ENCODE assay signal across 1 fruit fly cellular context in the genomic region with DNA sequence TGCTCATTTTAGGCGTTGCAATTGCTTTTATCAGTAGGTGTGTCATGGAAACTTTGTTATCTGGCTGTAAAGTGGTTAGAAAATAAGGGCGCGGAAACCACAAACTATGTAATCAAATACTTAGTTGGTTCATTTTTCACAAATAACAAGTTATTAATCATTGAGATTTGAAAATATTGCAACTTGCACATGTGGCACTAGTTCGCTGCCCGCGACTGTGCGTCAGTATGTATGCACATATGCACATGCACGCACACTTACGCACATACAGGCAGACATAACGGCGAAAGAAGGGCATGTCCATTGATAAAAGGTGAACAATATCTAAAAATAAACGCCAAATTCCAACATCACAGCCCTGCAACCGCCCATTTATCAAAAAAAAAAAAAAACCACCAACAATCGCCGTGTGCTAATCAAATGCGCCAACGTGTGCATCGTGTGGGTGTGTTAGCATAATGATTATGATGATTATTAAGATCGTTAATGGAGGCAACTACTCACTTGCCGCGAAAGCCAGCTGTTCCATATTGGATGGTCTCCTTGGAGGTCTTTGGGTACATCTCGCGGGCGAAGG.
TF ChIP-seq lines count a peak whose summit lies in the region.

No protein-coding gene starts in this region.

TF ChIP-seq in whole organism, embryonic, 481 proteins besides CTCF, POLR2A, EP300 and RAD21 (continued from another document and continues in another):
- TF ChIP-seq CG16779 (GFP tag; IDR thresholded peaks at IDR 0.05; lab: Robert Waterston, UW) (no peak), ci (GFP tag; IDR thresholded peaks at IDR 0.05; lab: Robert Waterston, UW) (peak; percentile 85), CG6813 (GFP tag; optimal IDR thresholded peaks at IDR 0.05; lab: Kevin White, UChicago) (peak; percentile 31), CG32532 (GFP tag; IDR thresholded peaks at IDR 0.05; lab: Robert Waterston, UW) (peak; percentile 22; the same call in 1 of the 2 replicates), CG7786 (GFP tag; optimal IDR thresholded peaks at IDR 0.05; lab: Kevin White, UChicago) (peak; percentile 2), CG18476 (GFP tag; optimal IDR thresholded peaks at IDR 0.05; lab: Kevin White, UChicago) (no peak), CG31365 (tag; optimal IDR thresholded peaks at IDR 0.05; lab: Kevin White, UChicago) (peak; percentile 23), CG10147 (GFP tag; optimal IDR thresholded peaks at IDR 0.05; lab: Kevin White, UChicago) (no peak), Sry-δ (GFP tag; optimal IDR thresholded peaks at IDR 0.05; lab: Kevin White, UChicago) (no peak), HmgZ (tag; optimal IDR thresholded peaks at IDR 0.05; lab: Kevin White, UChicago) (no peak), CG4282 (GFP tag; optimal IDR thresholded peaks at IDR 0.05; lab: Kevin White, UChicago) (no peak), dati (GFP tag; IDR thresholded peaks at IDR 0.05; lab: Robert Waterston, UW) (0 out of 2 replicates have a peak, but pooled peaks have one; percentile 38), CG4854 (GFP tag; optimal IDR thresholded peaks at IDR 0.05; lab: Kevin White, UChicago) (no peak), gfzf (GFP tag; optimal IDR thresholded peaks at IDR 0.05; lab: Kevin White, UChicago) (no peak), CG13424 (tag; optimal IDR thresholded peaks at IDR 0.05; lab: Kevin White, UChicago) (peak; percentile 44), CG9797 (GFP tag; optimal IDR thresholded peaks at IDR 0.05; lab: Kevin White, UChicago) (no peak), CG4328 (GFP tag; optimal IDR thresholded peaks at IDR 0.05; lab: Kevin White, UChicago) (no peak), pita (GFP tag; optimal IDR thresholded peaks at IDR 0.05; lab: Kevin White, UChicago) (no peak), rib (GFP tag; IDR thresholded peaks at IDR 0.05; lab: Robert Waterston, UW) (no peak), ftz-f1 (GFP tag; optimal IDR thresholded peaks at IDR 0.05; lab: Kevin White, UChicago) (no peak), ase (GFP tag; IDR thresholded peaks at IDR 0.05; lab: Robert Waterston, UW) (peak; percentile 48; the same call in 2 of the 3 replicates), Fer1 (GFP tag; optimal IDR thresholded peaks at IDR 0.05; lab: Kevin White, UChicago) (no peak), ken (GFP tag; IDR thresholded peaks at IDR 0.05; lab: Robert Waterston, UW) (peak; percentile 18; the same call in 1 of the 3 replicates), CG15514 (GFP tag; optimal IDR thresholded peaks at IDR 0.05; lab: Kevin White, UChicago) (peak; percentile 9), nom (GFP tag; optimal IDR thresholded peaks at IDR 0.05; lab: Kevin White, UChicago) (peak; percentile 22), usp (GFP tag; optimal IDR thresholded peaks at IDR 0.05; lab: Kevin White, UChicago) (no peak), hkb (optimal IDR thresholded peaks at IDR 0.05; lab: Kevin White, UChicago) (no peak), hkb (GFP tag; IDR thresholded peaks at IDR 0.05; lab: Robert Waterston, UW) (peak; percentile 80), wek (GFP tag; optimal IDR thresholded peaks at IDR 0.05; lab: Kevin White, UChicago) (no peak), ttk (GFP tag; IDR thresholded peaks at IDR 0.05; lab: Robert Waterston, UW) (peak; percentile 50; the same call in 1 of the 2 replicates), Nf-YA (GFP tag; IDR thresholded peaks at IDR 0.05; lab: Robert Waterston, UW) (no peak), CG6765 (GFP tag; optimal IDR thresholded peaks at IDR 0.05; lab: Kevin White, UChicago) (no peak), CG16815 (GFP tag; optimal IDR thresholded peaks at IDR 0.05; lab: Kevin White, UChicago) (no peak), Stat92E (GFP tag; optimal IDR thresholded peaks at IDR 0.05; lab: Kevin White, UChicago) (no peak), gt (GFP tag; IDR thresholded peaks at IDR 0.05; lab: Robert Waterston, UW) (no peak), CG14014 (GFP tag; IDR thresholded peaks at IDR 0.05; lab: Robert Waterston, UW) (0 out of 2 replicates have a peak, but pooled peaks have one; percentile 35), pnt (GFP tag; optimal IDR thresholded peaks at IDR 0.05; lab: Kevin White, UChicago) (no peak), CG8089 (GFP tag; optimal IDR thresholded peaks at IDR 0.05; lab: Kevin White, UChicago) (peak; percentile 48), grn (GFP tag; optimal IDR thresholded peaks at IDR 0.05; lab: Kevin White, UChicago) (peak; percentile 57), Med (GFP tag; lab: Kevin White, UChicago) (peak; percentile 88), CG14860 (GFP tag; IDR thresholded peaks at IDR 0.05; lab: Robert Waterston, UW; ENCODE audit: partially characterized antibody) (no peak), peb (GFP tag; IDR thresholded peaks at IDR 0.05; lab: Robert Waterston, UW) (no peak), Dll (GFP tag; IDR thresholded peaks at IDR 0.05; lab: Robert Waterston, UW; ENCODE audit: partially characterized antibody) (no peak), CoRest (tag; optimal IDR thresholded peaks at IDR 0.05; lab: Kevin White, UChicago) (peak; percentile 34), CG14667 (GFP tag; IDR thresholded peaks at IDR 0.05; lab: Robert Waterston, UW) (peak; percentile 41; the same call in 1 of the 2 replicates), nau (GFP tag; optimal IDR thresholded peaks at IDR 0.05; lab: Kevin White, UChicago) (peak; percentile 59), CG12769 (tag; optimal IDR thresholded peaks at IDR 0.05; lab: Kevin White, UChicago) (no peak), Dp (GFP tag; optimal IDR thresholded peaks at IDR 0.05; lab: Kevin White, UChicago) (no peak), CG17186 (GFP tag; optimal IDR thresholded peaks at IDR 0.05; lab: Kevin White, UChicago) (no peak), jigr1 (GFP tag; IDR thresholded peaks at IDR 0.05; lab: Robert Waterston, UW) (no peak), tup (GFP tag; optimal IDR thresholded peaks at IDR 0.05; lab: Kevin White, UChicago) (no peak), repo (GFP tag; optimal IDR thresholded peaks at IDR 0.05; lab: Kevin White, UChicago) (no peak), z (GFP tag; IDR thresholded peaks at IDR 0.05; lab: Robert Waterston, UW) (no peak), Hmr (GFP tag; optimal IDR thresholded peaks at IDR 0.05; lab: Kevin White, UChicago) (no peak), unc-4 (GFP tag; IDR thresholded peaks at IDR 0.05; lab: Robert Waterston, UW; ENCODE audit: partially characterized antibody) (no peak), Opbp (GFP tag; IDR thresholded peaks at IDR 0.05; lab: Robert Waterston, UW; ENCODE audit: partially characterized antibody) (no peak), al (GFP tag; IDR thresholded peaks at IDR 0.05; lab: Robert Waterston, UW) (no peak), Hr39 (optimal IDR thresholded peaks at IDR 0.05; lab: Kevin White, UChicago) (no peak), amos (GFP tag; IDR thresholded peaks at IDR 0.05; lab: Robert Waterston, UW; ENCODE audit: partially characterized antibody) (no peak), ssp (GFP tag; IDR thresholded peaks at IDR 0.05; lab: Robert Waterston, UW) (no peak), Hey (tag; optimal IDR thresholded peaks at IDR 0.05; lab: Kevin White, UChicago) (no peak), inv (GFP tag; IDR thresholded peaks at IDR 0.05; lab: Robert Waterston, UW; ENCODE audit: partially characterized antibody) (no peak), CG6791 (GFP tag; IDR thresholded peaks at IDR 0.05; lab: Robert Waterston, UW; ENCODE audit: partially characterized antibody) (no peak), CG9215 (GFP tag; IDR thresholded peaks at IDR 0.05; lab: Robert Waterston, UW) (no peak), chn (GFP tag; optimal IDR thresholded peaks at IDR 0.05; lab: Kevin White, UChicago) (no peak), jing (GFP tag; optimal IDR thresholded peaks at IDR 0.05; lab: Kevin White, UChicago) (no peak), vnd (GFP tag; IDR thresholded peaks at IDR 0.05; lab: Robert Waterston, UW; ENCODE audit: partially characterized antibody) (no peak), Ets65A (GFP tag; lab: Kevin White, UChicago) (no peak), CG9876 (GFP tag; optimal IDR thresholded peaks at IDR 0.05; lab: Kevin White, UChicago) (no peak), Deaf1 (tag; optimal IDR thresholded peaks at IDR 0.05; lab: Kevin White, UChicago) (no peak), CG12219 (GFP tag; optimal IDR thresholded peaks at IDR 0.05; lab: Kevin White, UChicago) (peak; percentile 62), slou (GFP tag; optimal IDR thresholded peaks at IDR 0.05; lab: Kevin White, UChicago) (no peak), bab2 (GFP tag; optimal IDR thresholded peaks at IDR 0.05; lab: Kevin White, UChicago) (no peak), dmrt11E (tag; optimal IDR thresholded peaks at IDR 0.05; lab: Kevin White, UChicago) (peak; percentile 42), disco-r (GFP tag; optimal IDR thresholded peaks at IDR 0.05; lab: Kevin White, UChicago) (no peak), CG10565 (GFP tag; optimal IDR thresholded peaks at IDR 0.05; lab: Kevin White, UChicago) (no peak), kay (GFP tag; optimal IDR thresholded peaks at IDR 0.05; lab: Kevin White, UChicago) (peak; percentile 34), grau (tag; optimal IDR thresholded peaks at IDR 0.05; lab: Kevin White, UChicago) (peak; percentile 45), CG10209 (GFP tag; optimal IDR thresholded peaks at IDR 0.05; lab: Kevin White, UChicago) (no peak), lmd (GFP tag; IDR thresholded peaks at IDR 0.05; lab: Robert Waterston, UW) (peak; percentile 55), NC2α (GFP tag; optimal IDR thresholded peaks at IDR 0.05; lab: Kevin White, UChicago) (no peak), CG7928 (GFP tag; optimal IDR thresholded peaks at IDR 0.05; lab: Kevin White, UChicago) (no peak), cg (GFP tag; optimal IDR thresholded peaks at IDR 0.05; lab: Kevin White, UChicago) (peak; percentile 61), CG30020 (tag; optimal IDR thresholded peaks at IDR 0.05; lab: Kevin White, UChicago) (no peak), tin (GFP tag; optimal IDR thresholded peaks at IDR 0.05; lab: Kevin White, UChicago) (peak; percentile 50), CG18011 (GFP tag; optimal IDR thresholded peaks at IDR 0.05; lab: Kevin White, UChicago) (peak; percentile 38), chif (GFP tag; optimal IDR thresholded peaks at IDR 0.05; lab: Kevin White, UChicago) (peak; percentile 17 to 25), CG9817 (tag; optimal IDR thresholded peaks at IDR 0.05; lab: Kevin White, UChicago) (no peak), CG13624 (GFP tag; optimal IDR thresholded peaks at IDR 0.05; lab: Kevin White, UChicago) (no peak), bowl (GFP tag; IDR thresholded peaks at IDR 0.05; lab: Robert Waterston, UW) (no peak), CG12659 (GFP tag; optimal IDR thresholded peaks at IDR 0.05; lab: Kevin White, UChicago) (peak; percentile 21), D19B (GFP tag; optimal IDR thresholded peaks at IDR 0.05; lab: Kevin White, UChicago) (no peak), pros (GFP tag; optimal IDR thresholded peaks at IDR 0.05; lab: Kevin White, UChicago) (no peak), nerfin-1 (tag; optimal IDR thresholded peaks at IDR 0.05; lab: Kevin White, UChicago) (peak; percentile 49), hb (GFP tag; IDR thresholded peaks at IDR 0.05; lab: Robert Waterston, UW; ENCODE audit: partially characterized antibody) (no peak), abd-A (tag; optimal IDR thresholded peaks at IDR 0.05; lab: Kevin White, UChicago) (no peak), org-1 (GFP tag; optimal IDR thresholded peaks at IDR 0.05; lab: Kevin White, UChicago) (peak; percentile 13), sd (tag; optimal IDR thresholded peaks at IDR 0.05; lab: Kevin White, UChicago) (no peak), p53 (GFP tag; optimal IDR thresholded peaks at IDR 0.05; lab: Kevin White, UChicago) (no peak), gem (tag; optimal IDR thresholded peaks at IDR 0.05; lab: Kevin White, UChicago) (peak; percentile 62), mld (GFP tag; IDR thresholded peaks at IDR 0.05; lab: Robert Waterston, UW; ENCODE audit: partially characterized antibody) (no peak), CG10274 (GFP tag; optimal IDR thresholded peaks at IDR 0.05; lab: Kevin White, UChicago) (no peak), cwo (GFP tag; optimal IDR thresholded peaks at IDR 0.05; lab: Kevin White, UChicago) (no peak), CG8388 (GFP tag; optimal IDR thresholded peaks at IDR 0.05; lab: Kevin White, UChicago) (peak; percentile 37), Doc2 (GFP tag; IDR thresholded peaks at IDR 0.05; lab: Robert Waterston, UW) (no peak), NC2β (GFP tag; optimal IDR thresholded peaks at IDR 0.05; lab: Kevin White, UChicago) (no peak), da (GFP tag; optimal IDR thresholded peaks at IDR 0.05; lab: Kevin White, UChicago) (no peak), CG11398 (GFP tag; optimal IDR thresholded peaks at IDR 0.05; lab: Kevin White, UChicago) (no peak), Ets97D (GFP tag; optimal IDR thresholded peaks at IDR 0.05; lab: Kevin White, UChicago) (no peak), Drgx (GFP tag; IDR thresholded peaks at IDR 0.05; lab: Robert Waterston, UW) (peak; percentile 69; the same call in 1 of the 2 replicates), ato (GFP tag; IDR thresholded peaks at IDR 0.05; lab: Robert Waterston, UW; ENCODE audit: partially characterized antibody) (no peak), CG18619 (GFP tag; optimal IDR thresholded peaks at IDR 0.05; lab: Kevin White, UChicago) (peak; percentile 21), CG16863 (GFP tag; optimal IDR thresholded peaks at IDR 0.05; lab: Kevin White, UChicago) (peak; percentile 6), pum (GFP tag; optimal IDR thresholded peaks at IDR 0.05; lab: Kevin White, UChicago) (peak; percentile 0), CG8765 (GFP tag; IDR thresholded peaks at IDR 0.05; lab: Robert Waterston, UW) (no peak; the same call in 1 of the 2 replicates), H2.0 (GFP tag; IDR thresholded peaks at IDR 0.05; lab: Robert Waterston, UW) (0 out of 2 replicates have a peak, but pooled peaks have one; percentile 25), Sox100B (GFP tag; optimal IDR thresholded peaks at IDR 0.05; lab: Kevin White, UChicago) (peak; percentile 44), wdn (GFP tag; IDR thresholded peaks at IDR 0.05; lab: Robert Waterston, UW) (peak; percentile 22; the same call in 1 of the 2 replicates), twi (tag; optimal IDR thresholded peaks at IDR 0.05; lab: Kevin White, UChicago) (peak; percentile 12), kni (GFP tag; optimal IDR thresholded peaks at IDR 0.05; lab: Kevin White, UChicago) (no peak), gsb-n (tag; optimal IDR thresholded peaks at IDR 0.05; lab: Kevin White, UChicago) (peak; percentile 23), Mad (GFP tag; optimal IDR thresholded peaks at IDR 0.05; lab: Kevin White, UChicago) (peak; percentile 1), dimm (GFP tag; IDR thresholded peaks at IDR 0.05; lab: Robert Waterston, UW) (no peak), tll (GFP tag; optimal IDR thresholded peaks at IDR 0.05; lab: Kevin White, UChicago) (no peak), lola (GFP tag; optimal IDR thresholded peaks at IDR 0.05; lab: Kevin White, UChicago) (peak in 1 of 3 experiments; percentile 38), Dfd (GFP tag; optimal IDR thresholded peaks at IDR 0.05; lab: Kevin White, UChicago) (no peak), Eip74EF (GFP tag; optimal IDR thresholded peaks at IDR 0.05; lab: Kevin White, UChicago) (no peak)
